Worm (Caenorhabditis elegans): ENCODE measurements around the gene mek-1.

mek-1 gene

ce11 chrX:7478948-7479347 lies at the start of gene mek-1:
Gene mek-1, plus strand, starts transcription at chrX:7479248.
- TF ChIP-seq hnd-1 (tag; optimal IDR thresholded peaks at IDR 0.05) (no peak), hmg-4 (GFP tag; optimal IDR thresholded peaks at IDR 0.05) (no peak), tra-4 (tag; optimal IDR thresholded peaks at IDR 0.05) (no peak), flt-1 (GFP tag; IDR thresholded peaks at IDR 0.05) (no peak), F13C5.2 (tag; optimal IDR thresholded peaks at IDR 0.05) (no peak), ets-7 (tag; optimal IDR thresholded peaks at IDR 0.05) (no peak), ceh-13 (GFP tag; optimal IDR thresholded peaks at IDR 0.05) (no peak), pes-1 (GFP tag; IDR thresholded peaks at IDR 0.05) (no peak), sea-1 (GFP tag; conservative IDR thresholded peaks at IDR 0.05) (no peak), hmbx-1 (tag; optimal IDR thresholded peaks at IDR 0.05) (no peak), ama-1 (optimal IDR thresholded peaks at IDR 0.05) (no peak), scrt-1 (GFP tag; IDR thresholded peaks at IDR 0.05) (no peak), tbx-37 (GFP tag; conservative IDR thresholded peaks at IDR 0.05) (no peak), B0310.2 (tag; optimal IDR thresholded peaks at IDR 0.05) (no peak), tbx-11 (GFP tag; IDR thresholded peaks at IDR 0.05) (no peak), ceh-36 (tag; optimal IDR thresholded peaks at IDR 0.05) (no peak), aly-1 (tag; optimal IDR thresholded peaks at IDR 0.05) (no peak)

DNA sequence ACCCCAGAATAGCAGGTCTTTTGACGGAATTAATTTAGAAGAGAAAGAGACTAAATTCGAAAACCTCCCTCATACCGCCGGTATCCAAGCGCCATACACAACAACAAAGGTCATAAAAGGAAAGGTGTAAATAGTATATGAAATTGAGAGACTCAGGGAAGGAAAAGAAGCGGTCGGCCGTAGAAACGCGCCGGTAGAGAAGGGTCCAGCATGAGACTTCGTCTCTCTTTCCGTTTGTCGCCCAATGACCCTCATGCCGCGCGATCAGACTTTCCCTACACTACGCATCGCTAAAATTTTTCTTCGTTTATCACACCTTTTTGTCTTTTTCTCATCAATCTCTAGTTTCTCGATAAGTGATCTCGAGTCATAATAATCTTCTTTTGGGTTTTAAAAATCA lies 48.6 kb upstream of the mek-1 start:
- no peak for TF ChIP-seq hmg-4 (GFP tag; optimal IDR thresholded peaks at IDR 0.05)
- TF ChIP-seq tbx-11 (GFP tag; IDR thresholded peaks at IDR 0.05) = no peak
- no peak for TF ChIP-seq ama-1 (optimal IDR thresholded peaks at IDR 0.05)
- TF ChIP-seq sea-1 (GFP tag; conservative IDR thresholded peaks at IDR 0.05) = no peak
- TF ChIP-seq scrt-1 (GFP tag; IDR thresholded peaks at IDR 0.05) = no peak
- no peak for TF ChIP-seq pes-1 (GFP tag; IDR thresholded peaks at IDR 0.05)
- TF ChIP-seq B0310.2 (tag; optimal IDR thresholded peaks at IDR 0.05) = no peak
- no peak for TF ChIP-seq tbx-37 (GFP tag; conservative IDR thresholded peaks at IDR 0.05)

DNA sequence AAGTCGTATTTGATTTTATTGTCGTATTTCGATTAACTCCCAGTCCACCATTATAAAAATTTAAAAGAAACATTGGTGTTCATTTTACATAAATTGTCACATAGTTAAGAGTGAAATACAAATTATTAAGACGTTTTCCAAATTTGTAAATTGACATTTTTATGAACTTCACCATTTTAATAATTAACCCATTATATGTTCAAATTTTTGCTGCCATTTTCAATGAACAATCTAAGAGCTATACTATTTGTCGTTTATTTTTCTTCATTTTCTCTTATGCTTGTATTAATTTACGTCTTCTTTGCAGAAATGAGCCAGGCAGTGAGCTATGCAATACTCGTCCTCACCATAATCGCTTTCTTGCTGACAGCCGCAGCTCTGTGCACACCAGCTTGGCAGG lies 47.9 kb upstream of the mek-1 start, which contains the start of gene clc-2:
clc-2 (plus strand) TSS at position 301 of the 400 bp plus-strand sequence.
- TF ChIP-seq ets-7 (tag; optimal IDR thresholded peaks at IDR 0.05) (no peak), hmbx-1 (tag; optimal IDR thresholded peaks at IDR 0.05) (no peak), aly-1 (tag; optimal IDR thresholded peaks at IDR 0.05) (no peak), flt-1 (GFP tag; IDR thresholded peaks at IDR 0.05) (no peak), ceh-13 (GFP tag; optimal IDR thresholded peaks at IDR 0.05) (no peak), pes-1 (GFP tag; IDR thresholded peaks at IDR 0.05) (no peak), tbx-11 (GFP tag; IDR thresholded peaks at IDR 0.05) (no peak), tra-4 (tag; optimal IDR thresholded peaks at IDR 0.05) (no peak)

ce11 chrX:7433269-7433668 lies 45.8 kb upstream of the mek-1 start, which contains the start of gene clc-5:
Gene clc-5, plus strand, starts transcription at chrX:7433569.
- TF ChIP-seq tra-4 (tag; optimal IDR thresholded peaks at IDR 0.05) (no peak), ceh-36 (tag; optimal IDR thresholded peaks at IDR 0.05) (no peak), scrt-1 (GFP tag; IDR thresholded peaks at IDR 0.05) (no peak), tbx-37 (GFP tag; conservative IDR thresholded peaks at IDR 0.05) (no peak), flt-1 (GFP tag; IDR thresholded peaks at IDR 0.05) (no peak), ets-7 (tag; optimal IDR thresholded peaks at IDR 0.05) (no peak), aly-1 (tag; optimal IDR thresholded peaks at IDR 0.05) (no peak), tbx-11 (GFP tag; IDR thresholded peaks at IDR 0.05) (no peak), ceh-13 (GFP tag; optimal IDR thresholded peaks at IDR 0.05) (no peak), hmbx-1 (tag; optimal IDR thresholded peaks at IDR 0.05) (no peak), B0310.2 (tag; optimal IDR thresholded peaks at IDR 0.05) (no peak), hnd-1 (tag; optimal IDR thresholded peaks at IDR 0.05) (no peak), ama-1 (optimal IDR thresholded peaks at IDR 0.05) (no peak), hmg-4 (GFP tag; optimal IDR thresholded peaks at IDR 0.05) (no peak), pes-1 (GFP tag; IDR thresholded peaks at IDR 0.05) (no peak), sea-1 (GFP tag; conservative IDR thresholded peaks at IDR 0.05) (no peak), F13C5.2 (tag; optimal IDR thresholded peaks at IDR 0.05) (no peak)

DNA sequence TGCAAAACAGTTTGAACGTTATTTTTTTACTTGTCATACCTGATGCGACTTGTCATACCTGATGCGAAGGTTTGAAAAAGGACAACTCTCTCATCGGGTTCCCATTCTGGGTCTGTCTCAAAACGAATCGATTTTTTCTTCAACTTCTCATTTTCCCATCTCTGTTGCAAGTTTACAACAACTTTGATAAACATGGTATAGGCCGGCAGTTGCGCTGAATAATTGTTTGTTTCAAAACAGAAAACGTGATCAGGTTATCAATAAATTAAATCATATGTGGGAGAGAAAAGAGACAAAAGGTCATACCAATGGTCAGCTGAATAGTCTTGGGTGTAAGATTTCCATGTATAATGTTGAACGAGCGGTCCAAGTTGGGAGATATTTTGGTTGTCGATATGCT lies 42.1 kb upstream of the mek-1 start:
- TF ChIP-seq aly-1 (tag; optimal IDR thresholded peaks at IDR 0.05) = no peak
- no peak for TF ChIP-seq ceh-36 (tag; optimal IDR thresholded peaks at IDR 0.05)
- TF ChIP-seq hmbx-1 (tag; optimal IDR thresholded peaks at IDR 0.05) = no peak
- no peak for TF ChIP-seq sea-1 (GFP tag; conservative IDR thresholded peaks at IDR 0.05)
- no peak for TF ChIP-seq ets-7 (tag; optimal IDR thresholded peaks at IDR 0.05)
- TF ChIP-seq tbx-37 (GFP tag; conservative IDR thresholded peaks at IDR 0.05) = no peak
- TF ChIP-seq ceh-13 (GFP tag; optimal IDR thresholded peaks at IDR 0.05) = no peak
- TF ChIP-seq tra-4 (tag; optimal IDR thresholded peaks at IDR 0.05) = no peak
- no peak for TF ChIP-seq hnd-1 (tag; optimal IDR thresholded peaks at IDR 0.05)
- TF ChIP-seq F13C5.2 (tag; optimal IDR thresholded peaks at IDR 0.05) = no peak
- no peak for TF ChIP-seq ama-1 (optimal IDR thresholded peaks at IDR 0.05)
- TF ChIP-seq tbx-11 (GFP tag; IDR thresholded peaks at IDR 0.05) = no peak
- no peak for TF ChIP-seq B0310.2 (tag; optimal IDR thresholded peaks at IDR 0.05)
- no peak for TF ChIP-seq scrt-1 (GFP tag; IDR thresholded peaks at IDR 0.05)
- TF ChIP-seq pes-1 (GFP tag; IDR thresholded peaks at IDR 0.05) = no peak

ce11 chrX:7437949-7438348 lies 41.1 kb upstream of the mek-1 start, which contains the start of gene C01C10.2:
Gene C01C10.2, minus strand, starts transcription at chrX:7438118.
- TF ChIP-seq ama-1 (optimal IDR thresholded peaks at IDR 0.05) = no peak
- no peak for TF ChIP-seq hmbx-1 (tag; optimal IDR thresholded peaks at IDR 0.05)
- no peak for TF ChIP-seq ets-7 (tag; optimal IDR thresholded peaks at IDR 0.05)
- no peak for TF ChIP-seq flt-1 (GFP tag; IDR thresholded peaks at IDR 0.05)
- TF ChIP-seq pes-1 (GFP tag; IDR thresholded peaks at IDR 0.05) = no peak
- no peak for TF ChIP-seq ceh-13 (GFP tag; optimal IDR thresholded peaks at IDR 0.05)
- no peak for TF ChIP-seq tbx-37 (GFP tag; conservative IDR thresholded peaks at IDR 0.05)
- no peak for TF ChIP-seq B0310.2 (tag; optimal IDR thresholded peaks at IDR 0.05)
- no peak for TF ChIP-seq ceh-36 (tag; optimal IDR thresholded peaks at IDR 0.05)
- no peak for TF ChIP-seq F13C5.2 (tag; optimal IDR thresholded peaks at IDR 0.05)
- no peak for TF ChIP-seq sea-1 (GFP tag; conservative IDR thresholded peaks at IDR 0.05)
- TF ChIP-seq aly-1 (tag; optimal IDR thresholded peaks at IDR 0.05) = no peak
- no peak for TF ChIP-seq tra-4 (tag; optimal IDR thresholded peaks at IDR 0.05)
- TF ChIP-seq hmg-4 (GFP tag; optimal IDR thresholded peaks at IDR 0.05) = no peak
- no peak for TF ChIP-seq hnd-1 (tag; optimal IDR thresholded peaks at IDR 0.05)
- TF ChIP-seq tbx-11 (GFP tag; IDR thresholded peaks at IDR 0.05) = no peak
- TF ChIP-seq scrt-1 (GFP tag; IDR thresholded peaks at IDR 0.05) = no peak

- TF ChIP-seq hmbx-1 (tag; optimal IDR thresholded peaks at IDR 0.05) = no peak
- no peak for TF ChIP-seq tbx-11 (GFP tag; IDR thresholded peaks at IDR 0.05)
- TF ChIP-seq B0310.2 (tag; optimal IDR thresholded peaks at IDR 0.05) = no peak
- TF ChIP-seq hnd-1 (tag; optimal IDR thresholded peaks at IDR 0.05) = no peak
- no peak for TF ChIP-seq F13C5.2 (tag; optimal IDR thresholded peaks at IDR 0.05)
- no peak for TF ChIP-seq pes-1 (GFP tag; IDR thresholded peaks at IDR 0.05)
- no peak for TF ChIP-seq ceh-36 (tag; optimal IDR thresholded peaks at IDR 0.05)
- TF ChIP-seq ama-1 (optimal IDR thresholded peaks at IDR 0.05) = no peak
- TF ChIP-seq ets-7 (tag; optimal IDR thresholded peaks at IDR 0.05) = no peak
- TF ChIP-seq flt-1 (GFP tag; IDR thresholded peaks at IDR 0.05) = no peak
- TF ChIP-seq hmg-4 (GFP tag; optimal IDR thresholded peaks at IDR 0.05) = no peak
- no peak for TF ChIP-seq tbx-37 (GFP tag; conservative IDR thresholded peaks at IDR 0.05)
- no peak for TF ChIP-seq sea-1 (GFP tag; conservative IDR thresholded peaks at IDR 0.05)
- no peak for TF ChIP-seq scrt-1 (GFP tag; IDR thresholded peaks at IDR 0.05)
- no peak for TF ChIP-seq ceh-13 (GFP tag; optimal IDR thresholded peaks at IDR 0.05)
- TF ChIP-seq aly-1 (tag; optimal IDR thresholded peaks at IDR 0.05) = no peak
- TF ChIP-seq tra-4 (tag; optimal IDR thresholded peaks at IDR 0.05) = no peak
Measured at ce11 chrX:7440102-7440501, 38.9 kb upstream of the mek-1 start.
